Worm (Caenorhabditis elegans): Measurements from ENCODE around the gene best-7.

DNA sequence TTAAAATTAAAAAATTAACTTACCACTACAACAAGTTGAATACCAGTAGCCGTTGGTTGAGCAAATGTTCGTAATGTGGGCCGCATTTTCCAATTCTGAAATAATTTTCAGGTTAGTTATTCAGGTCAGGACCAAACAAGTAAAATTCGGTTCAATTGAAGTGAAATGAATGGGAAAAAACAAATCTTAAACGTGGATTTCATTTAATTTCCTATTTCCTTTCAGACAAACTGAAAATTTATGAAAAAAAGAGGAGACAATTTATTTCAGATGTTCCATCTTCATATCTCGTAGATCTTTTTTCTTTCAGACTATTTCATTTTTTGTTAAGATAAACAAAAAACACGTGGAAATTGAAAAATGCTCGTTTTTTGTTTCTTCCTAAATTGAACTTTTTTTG lies 11.3 kb upstream of the best-7 start, which contains the start of gene C05C12.6:
- TF ChIP-seq med-1 (GFP tag; optimal IDR thresholded peaks at IDR 0.05; ENCODE audit: insufficient read depth) (no peak), cog-1 (tag; optimal IDR thresholded peaks at IDR 0.05) (no peak), ztf-23 (GFP tag; IDR thresholded peaks at IDR 0.05) (no peak)

Measured in whole organism, midembryonic.